Worm (Caenorhabditis elegans) whole organism, L1 larva: ENCODE measurements around the gene npa-1.

ENCODE experiments used
- aly-2 ChIP-seq: fragments of 150-350 bp; optimal IDR thresholded peaks from 2 replicates; lab custom pipeline; 2014; ENCODE audit warnings: missing biosample characterization, missing genetic modification characterization
- blmp-1 ChIP-seq: fragments of 150-350 bp; optimal IDR thresholded peaks from 2 replicates; lab custom pipeline; 2014; ENCODE audit warnings: missing biosample characterization, missing genetic modification characterization
- elt-3 ChIP-seq, 6 experiments: fragments of 150-350 bp in 1 of 6; sonication (generic microtip); optimal IDR thresholded peaks; 2 replicates each; lab custom pipeline; 2017 to 2018; ENCODE audit warnings: missing biosample characterization in 6 of 6, missing genetic modification characterization in 6 of 6, inconsistent platforms in 1 of 6
- fkh-10 ChIP-seq: sonication (generic microtip); optimal IDR thresholded peaks from 2 replicates; lab custom pipeline; 2017; ENCODE audit warnings: missing biosample characterization, missing genetic modification reagents, missing genetic modification characterization
- irx-1 ChIP-seq: sonication (generic microtip); optimal IDR thresholded peaks from 2 replicates; lab custom pipeline; 2016; ENCODE audit warnings: missing genetic modification characterization, missing compliant biosample characterization
- lin-15B ChIP-seq: fragments of 150-350 bp; sonication (generic microtip); optimal IDR thresholded peaks from 3 replicates; lab custom pipeline; 2014; ENCODE audit warnings: missing biosample characterization, missing genetic modification characterization
- nhr-11 ChIP-seq: fragments of 150-350 bp; optimal IDR thresholded peaks from 2 replicates; lab custom pipeline; 2014; ENCODE audit warnings: missing biosample characterization, missing genetic modification characterization
- snpc-4 ChIP-seq: fragments of 150-350 bp; optimal IDR thresholded peaks from 2 replicates; lab custom pipeline; 2014; ENCODE audit warnings: missing biosample characterization, missing genetic modification characterization

DNA sequence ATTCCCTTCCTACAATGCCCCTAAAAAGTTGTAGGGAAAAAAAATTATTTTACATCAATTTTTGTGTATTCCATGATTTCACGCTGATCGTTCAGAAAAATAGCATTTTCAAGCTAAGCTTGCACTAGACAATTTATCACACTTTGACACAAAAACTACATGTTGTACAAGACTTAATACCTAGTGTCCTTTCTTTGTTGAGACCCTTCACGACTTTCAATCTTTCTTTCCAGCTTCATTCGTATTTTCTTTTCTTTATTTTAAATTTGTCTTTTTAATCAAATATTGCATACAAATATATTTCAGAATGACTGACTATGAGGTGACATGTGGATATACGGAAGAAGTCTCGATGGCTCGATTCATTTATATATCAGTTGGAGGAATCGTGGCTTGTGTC lies 29.6 kb upstream of the npa-1 start, which contains the start of gene F20A1.2:
- TF ChIP-seq fkh-10 (GFP tag; lab: Kevin White, UChicago) (no peak), aly-2 (tag; lab: Kevin White, UChicago) (no peak), irx-1 (tag; lab: Kevin White, UChicago) (no peak), nhr-11 (tag; lab: Kevin White, UChicago) (no peak), snpc-4 (no peak), blmp-1 (tag; lab: Kevin White, UChicago) (no peak), lin-15B (tag; lab: Kevin White, UChicago) (no peak), elt-3 (tag; optimal IDR thresholded peaks at IDR 0.05; lab: Kevin White, UChicago) (no peak)
